Worm (Caenorhabditis elegans): Measurements from ENCODE around the gene dao-2.

ce11 chrII:4550783-4551182 lies 12.0 kb upstream of the dao-2 start, which contains the start of gene K07E1.1:
- TF ChIP-seq ama-1 (optimal IDR thresholded peaks at IDR 0.05) (no peak), tra-4 (tag; optimal IDR thresholded peaks at IDR 0.05) (no peak), pes-1 (GFP tag; IDR thresholded peaks at IDR 0.05) (no peak), sea-1 (GFP tag; conservative IDR thresholded peaks at IDR 0.05) (no peak), scrt-1 (GFP tag; IDR thresholded peaks at IDR 0.05) (no peak), tbx-37 (GFP tag; conservative IDR thresholded peaks at IDR 0.05) (no peak), aly-1 (tag; optimal IDR thresholded peaks at IDR 0.05) (no peak), ceh-13 (GFP tag; optimal IDR thresholded peaks at IDR 0.05) (no peak), flt-1 (GFP tag; IDR thresholded peaks at IDR 0.05) (no peak), ets-7 (tag; optimal IDR thresholded peaks at IDR 0.05) (no peak), hmg-4 (GFP tag; optimal IDR thresholded peaks at IDR 0.05) (no peak), ceh-36 (tag; optimal IDR thresholded peaks at IDR 0.05) (no peak), B0310.2 (tag; optimal IDR thresholded peaks at IDR 0.05) (no peak)
